Fruit fly (Drosophila melanogaster) whole organism, prepupa: ENCODE data around the gene plx.
A peak's percentile ranks its signal among the peaks of the same experiment; 100 is the strongest.

Experiments
- CG10631 ChIP-seq: fragments of 200-800 bp; sonication (Bioruptor generic); optimal IDR thresholded peaks from 2 replicates; lab custom pipeline; 2016; ENCODE audit warnings: missing biosample characterization, missing genetic modification characterization
- CG10669 ChIP-seq: fragments of 200-800 bp; sonication (Bioruptor generic); optimal IDR thresholded peaks from 3 replicates; lab custom pipeline; 2018; ENCODE audit warnings: missing biosample characterization, mild to moderate bottlenecking, missing genetic modification characterization, moderate library complexity
- CG11294 ChIP-seq: fragments of 200-800 bp; sonication (Bioruptor generic); IDR thresholded peaks from 2 replicates; pipeline ENCODE4 v1.3.6; 2022; ENCODE audit warnings: missing biosample characterization, missing genetic modification characterization
- CG11902 ChIP-seq: fragments of 200-800 bp; sonication (Bioruptor generic); optimal IDR thresholded peaks from 3 replicates; lab custom pipeline; 2016; ENCODE audit warnings: missing biosample characterization, missing genetic modification characterization
- CG15336 ChIP-seq: fragments of 200-800 bp; sonication (Bioruptor generic); IDR thresholded peaks from 2 replicates; pipeline ENCODE4 v1.3.6; 2022; ENCODE audit warnings: missing biosample characterization, missing genetic modification characterization
- CG16779 ChIP-seq: fragments of 200-800 bp; sonication (Bioruptor generic); optimal IDR thresholded peaks from 3 replicates; lab custom pipeline; 2017; ENCODE audit warnings: missing biosample characterization, mild to moderate bottlenecking, missing genetic modification characterization
- CG31627 ChIP-seq: fragments of 200-800 bp; sonication (Bioruptor generic); optimal IDR thresholded peaks from 3 replicates; lab custom pipeline; 2016; ENCODE audit warnings: missing biosample characterization, missing genetic modification characterization
- CG34406 ChIP-seq: fragments of 200-800 bp; sonication (Bioruptor generic); optimal IDR thresholded peaks from 3 replicates; lab custom pipeline; 2016; ENCODE audit warnings: missing biosample characterization, missing genetic modification characterization
- CG3919 ChIP-seq: fragments of 200-800 bp; sonication (Bioruptor generic); optimal IDR thresholded peaks from 3 replicates; lab custom pipeline; 2016; ENCODE audit warnings: missing biosample characterization, missing genetic modification characterization
- CG4318 ChIP-seq: fragments of 200-800 bp; sonication (Bioruptor generic); optimal IDR thresholded peaks from 3 replicates; lab custom pipeline; 2017; ENCODE audit warnings: missing biosample characterization, mild to moderate bottlenecking, missing genetic modification characterization
- CG6163 ChIP-seq: fragments of 200-800 bp; sonication (Bioruptor generic); IDR thresholded peaks from 3 replicates; pipeline ENCODE4 v1.3.6; 2022; ENCODE audit warnings: missing biosample characterization, missing genetic modification characterization
- CG6276 ChIP-seq: fragments of 200-800 bp; sonication (Bioruptor generic); optimal IDR thresholded peaks from 2 replicates; lab custom pipeline; 2017; ENCODE audit warnings: missing biosample characterization, mild to moderate bottlenecking, missing genetic modification characterization
- CG6792 ChIP-seq: fragments of 200-800 bp; sonication (Bioruptor generic); optimal IDR thresholded peaks from 3 replicates; lab custom pipeline; 2016; ENCODE audit warnings: missing biosample characterization, missing genetic modification characterization
- CG6808 ChIP-seq: fragments of 200-800 bp; sonication (Bioruptor generic); optimal IDR thresholded peaks from 3 replicates; lab custom pipeline; 2017; ENCODE audit warnings: missing biosample characterization, missing genetic modification characterization, mild to moderate bottlenecking, moderate library complexity, missing genetic modification reagents
- CG6854 ChIP-seq: fragments of 200-800 bp; sonication (Bioruptor generic); optimal IDR thresholded peaks from 2 replicates; lab custom pipeline; 2017; ENCODE audit warnings: missing biosample characterization, mild to moderate bottlenecking, missing genetic modification characterization
- CG7368 ChIP-seq: fragments of 200-800 bp; sonication (Bioruptor generic); optimal IDR thresholded peaks from 3 replicates; lab custom pipeline; 2016; ENCODE audit warnings: missing biosample characterization, missing genetic modification characterization
- CG8119 ChIP-seq: fragments of 200-800 bp; sonication (Bioruptor generic); IDR thresholded peaks from 3 replicates; pipeline ENCODE4 v1.3.6; 2022; ENCODE audit warnings: missing biosample characterization, missing genetic modification characterization
- CG8319 ChIP-seq: fragments of 200-800 bp; sonication (Bioruptor generic); optimal IDR thresholded peaks from 3 replicates; lab custom pipeline; 2016; ENCODE audit warnings: missing biosample characterization, missing genetic modification characterization
- CG8632 ChIP-seq: fragments of 200-800 bp; sonication (Bioruptor generic); optimal IDR thresholded peaks from 3 replicates; lab custom pipeline; 2016; ENCODE audit warnings: missing biosample characterization, missing genetic modification characterization
- CG9139 ChIP-seq: fragments of 200-800 bp; sonication (Bioruptor generic); optimal IDR thresholded peaks from 3 replicates; lab custom pipeline; 2017; ENCODE audit warnings: missing biosample characterization, mild to moderate bottlenecking, missing genetic modification characterization
- Eip75B ChIP-seq: fragments of 200-800 bp; sonication (Bioruptor generic); optimal IDR thresholded peaks from 3 replicates; lab custom pipeline; 2016; ENCODE audit warnings: missing biosample characterization, missing genetic modification characterization
- Eip78C ChIP-seq: fragments of 200-800 bp; sonication (Bioruptor generic); peaks from one replicate; lab custom pipeline; 2016; ENCODE audit warnings: missing biosample characterization, missing genetic modification characterization
- Eip93F ChIP-seq: fragments of 200-800 bp; sonication (Bioruptor generic); optimal IDR thresholded peaks from 2 replicates; lab custom pipeline; 2016; ENCODE audit warnings: missing biosample characterization, mild to moderate bottlenecking, missing genetic modification characterization
- Ets21C ChIP-seq: fragments of 200-800 bp; sonication (Bioruptor generic); optimal IDR thresholded peaks from 3 replicates; lab custom pipeline; 2016; ENCODE audit warnings: missing biosample characterization, missing genetic modification characterization
- Ets96B ChIP-seq: fragments of 200-800 bp; optimal IDR thresholded peaks from 2 replicates; lab custom pipeline; 2019; ENCODE audit warnings: missing biosample characterization, mild to moderate bottlenecking, missing genetic modification characterization, moderate library complexity
- Gug ChIP-seq: fragments of 200-800 bp; sonication (Bioruptor generic); IDR thresholded peaks from 2 replicates; pipeline ENCODE4 v1.3.6; 2022; ENCODE audit warnings: missing biosample characterization, missing genetic modification characterization
- Hr38 ChIP-seq: sonication (Bioruptor generic); optimal IDR thresholded peaks from 2 replicates; lab custom pipeline; 2016; ENCODE audit warnings: missing biosample characterization, missing genetic modification characterization
- Hr39 ChIP-seq: fragments of 200-800 bp; sonication (Bioruptor generic); optimal IDR thresholded peaks from 2 replicates; lab custom pipeline; 2016; ENCODE audit warnings: missing biosample characterization, missing genetic modification characterization
- OdsH ChIP-seq: fragments of 200-800 bp; sonication (Bioruptor generic); optimal IDR thresholded peaks from 3 replicates; lab custom pipeline; 2016; ENCODE audit warnings: missing biosample characterization, missing genetic modification characterization
- Smox ChIP-seq: fragments of 200-800 bp; sonication (Bioruptor generic); optimal IDR thresholded peaks from 3 replicates; lab custom pipeline; 2016; ENCODE audit warnings: missing biosample characterization, missing genetic modification characterization
- Sox102F ChIP-seq: fragments of 200-800 bp; sonication (Bioruptor generic); optimal IDR thresholded peaks from 2 replicates; lab custom pipeline; 2016; ENCODE audit warnings: missing biosample characterization, mild to moderate bottlenecking, missing genetic modification characterization
- Sox14 ChIP-seq: fragments of 200-800 bp; sonication (Bioruptor generic); optimal IDR thresholded peaks from 3 replicates; lab custom pipeline; 2016; ENCODE audit warnings: missing biosample characterization, missing genetic modification characterization
- Sox15 ChIP-seq: fragments of 200-800 bp; sonication (Bioruptor generic); optimal IDR thresholded peaks from 3 replicates; lab custom pipeline; 2016; ENCODE audit warnings: missing biosample characterization, missing genetic modification characterization
- acj6 ChIP-seq: fragments of 200-800 bp; sonication (Bioruptor generic); optimal IDR thresholded peaks from 3 replicates; lab custom pipeline; 2016; ENCODE audit warnings: missing biosample characterization, missing genetic modification characterization
- cyc ChIP-seq: fragments of 200-800 bp; sonication (Bioruptor generic); optimal IDR thresholded peaks from 3 replicates; lab custom pipeline; 2016; ENCODE audit warnings: missing biosample characterization, missing genetic modification characterization
- dac ChIP-seq: fragments of 200-800 bp; sonication (Bioruptor generic); optimal IDR thresholded peaks from 2 replicates; lab custom pipeline; 2017; ENCODE audit warnings: missing biosample characterization, mild to moderate bottlenecking, missing genetic modification characterization
- eg ChIP-seq: fragments of 200-800 bp; sonication (Bioruptor generic); IDR thresholded peaks from 3 replicates; pipeline ENCODE4 v1.3.6; 2022; ENCODE audit warnings: missing biosample characterization, missing genetic modification characterization
- esn ChIP-seq: fragments of 200-800 bp; sonication (Bioruptor generic); optimal IDR thresholded peaks from 2 replicates; lab custom pipeline; 2016; ENCODE audit warnings: missing biosample characterization, mild to moderate bottlenecking, missing genetic modification characterization, moderate library complexity
- fd59A ChIP-seq: fragments of 200-800 bp; sonication (Bioruptor generic); optimal IDR thresholded peaks from 2 replicates; lab custom pipeline; 2017; ENCODE audit warnings: missing biosample characterization, mild to moderate bottlenecking, missing genetic modification characterization, missing genetic modification reagents
- fd85E ChIP-seq: fragments of 200-800 bp; sonication (Bioruptor generic); optimal IDR thresholded peaks from 3 replicates; lab custom pipeline; 2016; ENCODE audit warnings: missing biosample characterization, missing genetic modification characterization
- fkh ChIP-seq: fragments of 200-800 bp; sonication (Bioruptor generic); optimal IDR thresholded peaks from 3 replicates; lab custom pipeline; 2017; ENCODE audit warnings: missing biosample characterization, mild to moderate bottlenecking, missing genetic modification characterization, moderate library complexity
- lz ChIP-seq: fragments of 200-800 bp; sonication (Bioruptor generic); optimal IDR thresholded peaks from 3 replicates; lab custom pipeline; 2016; ENCODE audit warnings: missing biosample characterization, missing genetic modification characterization
- net ChIP-seq: fragments of 200-800 bp; sonication (Bioruptor generic); optimal IDR thresholded peaks from 3 replicates; lab custom pipeline; 2016; ENCODE audit warnings: missing biosample characterization, missing genetic modification characterization
- pdm3 ChIP-seq: fragments of 200-800 bp; sonication (Bioruptor generic); optimal IDR thresholded peaks from 3 replicates; lab custom pipeline; 2016; ENCODE audit warnings: missing biosample characterization, missing genetic modification characterization
- salr ChIP-seq, 2 experiments: fragments of 200-800 bp; sonication (Bioruptor generic); optimal IDR thresholded peaks; 3 replicates each; lab custom pipeline; 2016 to 2018; ENCODE audit warnings: missing biosample characterization in 2 of 2, missing genetic modification characterization in 2 of 2, mild to moderate bottlenecking in 1 of 2
- spab ChIP-seq: fragments of 200-800 bp; sonication (Bioruptor generic); optimal IDR thresholded peaks from 2 replicates; lab custom pipeline; 2017; ENCODE audit warnings: missing biosample characterization, mild to moderate bottlenecking, missing genetic modification characterization, missing genetic modification reagents
- ss ChIP-seq, 2 experiments: fragments of 200-800 bp; sonication (Bioruptor generic); optimal IDR thresholded peaks; 2 replicates in 1 of 2; 3 replicates in 1 of 2; lab custom pipeline; 2017 to 2018; ENCODE audit warnings: mild to moderate bottlenecking in 2 of 2, missing biosample characterization in 2 of 2, missing genetic modification characterization in 2 of 2, moderate library complexity in 1 of 2
- svp ChIP-seq: fragments of 200-800 bp; sonication (Bioruptor generic); peaks from one replicate; lab custom pipeline; 2016; ENCODE audit warnings: missing biosample characterization, missing genetic modification characterization
- topi ChIP-seq: fragments of 200-800 bp; sonication (Bioruptor generic); optimal IDR thresholded peaks from 3 replicates; lab custom pipeline; 2016; ENCODE audit warnings: missing biosample characterization, missing genetic modification characterization
- vri ChIP-seq: fragments of 200-800 bp; sonication (Bioruptor generic); optimal IDR thresholded peaks from 3 replicates; lab custom pipeline; 2016; ENCODE audit warnings: missing biosample characterization, mild to moderate bottlenecking, missing genetic modification characterization

The plx gene

DNA sequence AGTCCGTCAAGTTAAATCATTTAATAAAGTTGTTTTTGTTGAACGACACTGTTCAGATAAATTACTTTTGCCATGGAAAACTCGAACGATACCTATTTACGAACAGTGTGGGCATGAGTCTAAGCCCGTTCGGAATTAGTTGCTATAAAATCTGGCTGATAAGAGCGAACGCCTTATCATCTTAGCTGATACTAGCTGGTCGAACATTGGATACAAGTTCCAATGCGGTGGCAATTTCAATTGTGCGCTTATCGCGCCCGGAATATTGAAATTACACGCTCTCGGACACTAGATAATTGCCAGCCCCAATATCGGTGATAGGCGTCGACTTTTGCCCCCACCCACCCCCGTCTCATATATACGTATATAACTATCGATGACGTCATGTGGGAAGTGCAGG is 31.8 kb upstream of the plx start:
- TF ChIP-seq OdsH (no peak), fd85E (no peak), CG15336 (no peak), CG31627 (GFP tag; lab: Kevin White, UChicago) (no peak)

- TF ChIP-seq CG9139: no peak
- no peak for TF ChIP-seq CG16779
- no peak for TF ChIP-seq CG4318 (GFP tag; lab: Kevin White, UChicago)
- peak; percentile 92 for TF ChIP-seq topi
- TF ChIP-seq net (GFP tag; lab: Kevin White, UChicago): peak; percentile 83
- TF ChIP-seq fd59A (GFP tag; lab: Kevin White, UChicago): peak; percentile 80
- TF ChIP-seq CG6854 (GFP tag; lab: Kevin White, UChicago): peak; percentile 46
- peak; percentile 85 for TF ChIP-seq CG6792 (GFP tag; lab: Kevin White, UChicago)
- TF ChIP-seq lz (GFP tag; lab: Kevin White, UChicago): peak; percentile 96
- peak; percentile 95 for TF ChIP-seq Eip78C (GFP tag; lab: Kevin White, UChicago)
- peak; percentile 62 to 85 for TF ChIP-seq ss (GFP tag; optimal IDR thresholded peaks at IDR 0.05; lab: Kevin White, UChicago)
- peak; percentile 71 for TF ChIP-seq CG7368 (GFP tag; lab: Kevin White, UChicago)
- peak; percentile 87 for TF ChIP-seq Ets96B
- TF ChIP-seq Gug (GFP tag; lab: Robert Waterston, UW): peak; percentile 88
- peak; percentile 94 for TF ChIP-seq pdm3 (GFP tag; lab: Kevin White, UChicago)
- TF ChIP-seq Sox14 (GFP tag; lab: Kevin White, UChicago): peak; percentile 95
- TF ChIP-seq acj6 (GFP tag; lab: Kevin White, UChicago): peak; percentile 94
- TF ChIP-seq salr (GFP tag; optimal IDR thresholded peaks at IDR 0.05; lab: Kevin White, UChicago): peak; percentile 66 to 79
- TF ChIP-seq Eip75B (GFP tag; lab: Kevin White, UChicago): peak; percentile 89
- peak; percentile 86 for TF ChIP-seq CG8319
- peak; percentile 92 for TF ChIP-seq Smox (GFP tag; lab: Kevin White, UChicago)
- TF ChIP-seq CG8119 (GFP tag; lab: Robert Waterston, UW): peak; percentile 84
- peak; percentile 95 for TF ChIP-seq cyc
- TF ChIP-seq Hr38 (GFP tag; lab: Kevin White, UChicago): peak; percentile 44
- peak; percentile 76 for TF ChIP-seq Eip93F (GFP tag; lab: Kevin White, UChicago)
- TF ChIP-seq spab (GFP tag; lab: Kevin White, UChicago): no peak
- peak; percentile 78 for TF ChIP-seq CG6808 (GFP tag; lab: Kevin White, UChicago)
- peak; percentile 95 for TF ChIP-seq Hr39 (GFP tag; lab: Kevin White, UChicago)
- TF ChIP-seq OdsH: peak; percentile 94
- peak; percentile 82 for TF ChIP-seq CG10669 (GFP tag; lab: Kevin White, UChicago)
- peak; percentile 87 for TF ChIP-seq CG6163
- TF ChIP-seq CG34406: peak; percentile 86
- TF ChIP-seq fkh (GFP tag; lab: Kevin White, UChicago): peak; percentile 96
- TF ChIP-seq Ets21C (GFP tag; lab: Kevin White, UChicago): peak; percentile 95
- peak; percentile 83 for TF ChIP-seq CG8632 (GFP tag; lab: Kevin White, UChicago)
- peak; percentile 94 for TF ChIP-seq esn (GFP tag; lab: Kevin White, UChicago)
- peak; percentile 88 for TF ChIP-seq Sox102F (GFP tag; lab: Kevin White, UChicago)
- TF ChIP-seq vri: peak; percentile 85
- peak; percentile 64 for TF ChIP-seq dac
- TF ChIP-seq CG3919 (GFP tag; lab: Kevin White, UChicago): peak; percentile 91
- peak; percentile 97 for TF ChIP-seq CG31627 (GFP tag; lab: Kevin White, UChicago)
- peak; percentile 74 for TF ChIP-seq CG15336
- no peak for TF ChIP-seq fd85E
- peak; percentile 94 for TF ChIP-seq Sox15 (GFP tag; lab: Kevin White, UChicago)
- TF ChIP-seq eg (GFP tag; lab: Robert Waterston, UW): peak; percentile 86
- TF ChIP-seq CG6276 (GFP tag; lab: Kevin White, UChicago): no peak
- TF ChIP-seq CG11294: peak; percentile 67; the same call in 1 of the 2 replicates
- TF ChIP-seq svp (GFP tag; lab: Kevin White, UChicago): peak; percentile 98
- peak; percentile 94 for TF ChIP-seq CG10631 (GFP tag; lab: Kevin White, UChicago)
- peak; percentile 93 for TF ChIP-seq CG11902 (GFP tag; lab: Kevin White, UChicago)
These were observed 30.9 kb upstream of the plx start, which contains the start of the genes elm and MED27 for dm6 chr3R:5654692-5655181. elm (minus strand) TSS chr3R:5654861. MED27 (plus strand) TSS chr3R:5655139.
